Fruit fly (Drosophila melanogaster) whole organism, wandering third instar larva: ENCODE results near the gene CG2162.
A peak's percentile ranks its signal among the peaks of the same experiment; 100 is the strongest.

Source experiments
- Abd-B ChIP-seq: fragments of >200 bp; optimal IDR thresholded peaks from 2 replicates; lab custom pipeline; 2017; ENCODE audit warnings: missing biosample characterization, missing genetic modification characterization
- CG32264 ChIP-seq: fragments of 200-800 bp; sonication (Bioruptor generic); optimal IDR thresholded peaks from 2 replicates; lab custom pipeline; 2016; ENCODE audit warnings: missing biosample characterization, missing genetic modification characterization
- CrebA ChIP-seq: fragments of 200-800 bp; sonication (Bioruptor generic); optimal IDR thresholded peaks from 2 replicates; lab custom pipeline; 2016; ENCODE audit warnings: missing biosample characterization, mild to moderate bottlenecking, missing genetic modification characterization, borderline replicate concordance
- Dfd ChIP-seq: fragments of >200 bp; optimal IDR thresholded peaks from 2 replicates; lab custom pipeline; 2017; ENCODE audit warnings: missing biosample characterization, missing genetic modification characterization
- Dif ChIP-seq: fragments of 200-275, 200-300 bp; sonication (Bioruptor generic); optimal IDR thresholded peaks from 2 replicates; lab custom pipeline; 2018; ENCODE audit warnings: missing biosample characterization, missing genetic modification characterization; ENCODE audit not compliant: partially characterized antibody
- HLH106 ChIP-seq: fragments of 200-800 bp; optimal IDR thresholded peaks from 3 replicates; lab custom pipeline; 2019; ENCODE audit warnings: missing biosample characterization, mild to moderate bottlenecking, missing genetic modification characterization, moderate library complexity
- Hnf4 ChIP-seq: fragments of 200-800 bp; sonication (Bioruptor generic); optimal IDR thresholded peaks from 2 replicates; lab custom pipeline; 2016; ENCODE audit warnings: missing biosample characterization, mild to moderate bottlenecking, missing genetic modification characterization
- Jra ChIP-seq: sonication (Bioruptor generic); optimal IDR thresholded peaks from 2 replicates; lab custom pipeline; 2016; ENCODE audit warnings: missing biosample characterization, missing genetic modification characterization
- OdsH ChIP-seq: fragments of 200-800 bp; sonication (Bioruptor generic); optimal IDR thresholded peaks from 2 replicates; lab custom pipeline; 2016; ENCODE audit warnings: missing biosample characterization, mild to moderate bottlenecking, missing genetic modification characterization
- Rel ChIP-seq, 2 experiments: fragments of 200-800 bp; sonication (Bioruptor generic) in 1 of 2; optimal IDR thresholded peaks; 2 replicates in 1 of 2; 3 replicates in 1 of 2; lab custom pipeline; 2016 to 2019; ENCODE audit warnings: mild to moderate bottlenecking in 2 of 2, missing biosample characterization in 2 of 2, missing genetic modification characterization in 2 of 2, moderate library complexity in 1 of 2
- Sp1 ChIP-seq: fragments of 200-800 bp; sonication (Bioruptor generic); optimal IDR thresholded peaks from 3 replicates; lab custom pipeline; 2019; ENCODE audit warnings: missing biosample characterization, mild to moderate bottlenecking, missing genetic modification characterization, moderate library complexity
- Vsx2 ChIP-seq: fragments of 200-300, 225-300 bp; sonication (Bioruptor generic); optimal IDR thresholded peaks from 2 replicates; lab custom pipeline; 2018; ENCODE audit warnings: missing biosample characterization, missing genetic modification characterization; ENCODE audit not compliant: partially characterized antibody
- br ChIP-seq: fragments of 200-800 bp; sonication (Bioruptor generic); optimal IDR thresholded peaks from 2 replicates; lab custom pipeline; 2016; ENCODE audit warnings: missing biosample characterization, missing genetic modification characterization
- brk ChIP-seq: fragments of 200-800 bp; sonication (Bioruptor generic); optimal IDR thresholded peaks from 2 replicates; lab custom pipeline; 2016; ENCODE audit warnings: missing biosample characterization, mild to moderate bottlenecking, missing genetic modification characterization
- dl ChIP-seq, 2 experiments: fragments of 175-275, 200-275 bp in 1 of 2; fragments of 200-275 bp in 1 of 2; sonication (Bioruptor generic); optimal IDR thresholded peaks; lab custom pipeline; 2018; ENCODE audit warnings: mild to moderate bottlenecking in 2 of 2, missing biosample characterization in 2 of 2, missing genetic modification characterization in 2 of 2, moderate library complexity in 2 of 2; ENCODE audit not compliant: partially characterized antibody in 2 of 2, insufficient read depth in 1 of 2
- dmrt93B ChIP-seq: fragments of 200-800 bp; sonication (Bioruptor generic); optimal IDR thresholded peaks from 2 replicates; lab custom pipeline; 2018; ENCODE audit warnings: missing biosample characterization, mild to moderate bottlenecking, missing genetic modification characterization
- ey ChIP-seq: fragments of 200-800 bp; sonication (Bioruptor generic); optimal IDR thresholded peaks from 2 replicates; lab custom pipeline; 2016; ENCODE audit warnings: missing biosample characterization, missing genetic modification characterization
- foxo ChIP-seq, 2 experiments: fragments of 200-800 bp; sonication (Bioruptor generic); optimal IDR thresholded peaks; 2 replicates in 1 of 2; 3 replicates in 1 of 2; lab custom pipeline; 2016 to 2017; ENCODE audit warnings: missing biosample characterization in 2 of 2, missing genetic modification characterization in 2 of 2
- fru ChIP-seq: fragments of 200-800 bp; sonication (Bioruptor generic); optimal IDR thresholded peaks from 3 replicates; lab custom pipeline; 2016; ENCODE audit warnings: missing biosample characterization, mild to moderate bottlenecking, missing genetic modification characterization
- h ChIP-seq: fragments of 200-800 bp; sonication (Bioruptor generic); optimal IDR thresholded peaks from 3 replicates; lab custom pipeline; 2016; ENCODE audit warnings: missing biosample characterization, mild to moderate bottlenecking, missing genetic modification characterization
- jim ChIP-seq: fragments of 175-275, 200-325 bp; sonication (Bioruptor generic); optimal IDR thresholded peaks from 2 replicates; lab custom pipeline; 2016; ENCODE audit warnings: missing biosample characterization, mild to moderate bottlenecking, missing genetic modification characterization
- psq ChIP-seq: fragments of 200-800 bp; sonication (Bioruptor generic); optimal IDR thresholded peaks from 3 replicates; lab custom pipeline; 2017; ENCODE audit warnings: missing biosample characterization, mild to moderate bottlenecking, missing genetic modification characterization, moderate library complexity
- rgr ChIP-seq: fragments of 200-800 bp; sonication (Bioruptor generic); optimal IDR thresholded peaks from 3 replicates; lab custom pipeline; 2016; ENCODE audit warnings: missing biosample characterization, mild to moderate bottlenecking, missing genetic modification characterization
- sv ChIP-seq: fragments of 200-800 bp; sonication (Bioruptor generic); optimal IDR thresholded peaks from 3 replicates; lab custom pipeline; 2016; ENCODE audit warnings: missing biosample characterization, missing genetic modification characterization
- woc ChIP-seq: sonication (Bioruptor generic); optimal IDR thresholded peaks from 2 replicates; lab custom pipeline; 2016; ENCODE audit warnings: missing biosample characterization, mild to moderate bottlenecking, missing genetic modification characterization

Gene CG2162

dm6 chr3L:3035769-3036583 is 980 bp downstream of the CG2162 start (continued):
- TF ChIP-seq Dif (GFP tag; lab: Kevin White, UChicago) (no peak), dmrt93B (GFP tag; lab: Kevin White, UChicago) (peak; percentile 33), Rel (GFP tag; optimal IDR thresholded peaks at IDR 0.05; lab: Kevin White, UChicago) (no peak), Rel (tag; optimal IDR thresholded peaks at IDR 0.05; lab: Kevin White, UChicago) (peak; percentile 27), Hnf4 (peak; percentile 41), Vsx2 (no peak), Sp1 (GFP tag; lab: Kevin White, UChicago) (peak; percentile 76), jim (GFP tag; lab: Kevin White, UChicago) (no peak), Dfd (GFP tag; lab: Kevin White, UChicago) (no peak), ey (GFP tag; lab: Kevin White, UChicago) (peak; percentile 74), dl (GFP tag; optimal IDR thresholded peaks at IDR 0.05; lab: Kevin White, UChicago; ENCODE audit: insufficient read depth in 1 of 2, partially characterized antibody in 2 of 2) (no peak), CG32264 (peak; percentile 10), foxo (GFP tag; optimal IDR thresholded peaks at IDR 0.05; lab: Kevin White, UChicago) (peak in 1 of 2 experiments; percentile 78)
- TF ChIP-seq, all 38 proteins: peak for 18

- TF ChIP-seq brk (GFP tag; lab: Kevin White, UChicago) (peak; percentile 34), sv (no peak), br (GFP tag; lab: Kevin White, UChicago) (peak; percentile 71), fru (GFP tag; lab: Kevin White, UChicago) (peak; percentile 45), Dfd (GFP tag; lab: Kevin White, UChicago) (no peak), Sp1 (GFP tag; lab: Kevin White, UChicago) (peak; percentile 2), Vsx2 (no peak), psq (peak; percentile 49), h (GFP tag; lab: Kevin White, UChicago) (peak; percentile 66), Hnf4 (peak; percentile 47), dmrt93B (GFP tag; lab: Kevin White, UChicago) (no peak), rgr (peak; percentile 61), foxo (GFP tag; optimal IDR thresholded peaks at IDR 0.05; lab: Kevin White, UChicago) (peak in 1 of 2 experiments; percentile 59), CrebA (GFP tag; lab: Kevin White, UChicago) (no peak), ey (GFP tag; lab: Kevin White, UChicago) (peak; percentile 52), Jra (GFP tag; lab: Kevin White, UChicago) (peak; percentile 13), woc (GFP tag; lab: Kevin White, UChicago) (peak; percentile 61), Rel (GFP tag; optimal IDR thresholded peaks at IDR 0.05; lab: Kevin White, UChicago) (no peak), Rel (tag; optimal IDR thresholded peaks at IDR 0.05; lab: Kevin White, UChicago) (peak; percentile 19), OdsH (GFP tag; lab: Kevin White, UChicago) (peak; percentile 60), HLH106 (tag; lab: Kevin White, UChicago) (peak; percentile 9), Abd-B (GFP tag; lab: Kevin White, UChicago) (no peak)
These were observed 2.1 kb downstream of the CG2162 start for dm6 chr3L:3036951-3037586.

dm6 chr3L:3037822-3038563 is 3.0 kb downstream of the CG2162 start:
- no peak for TF ChIP-seq Rel (GFP tag; optimal IDR thresholded peaks at IDR 0.05; lab: Kevin White, UChicago)
- TF ChIP-seq Rel (tag; optimal IDR thresholded peaks at IDR 0.05; lab: Kevin White, UChicago), result peak; percentile 98
- no peak for TF ChIP-seq fru (GFP tag; lab: Kevin White, UChicago)
- peak; percentile 68 for TF ChIP-seq psq
- peak in 1 of 2 experiments; percentile 7 for TF ChIP-seq dl (GFP tag; optimal IDR thresholded peaks at IDR 0.05; lab: Kevin White, UChicago; ENCODE audit: insufficient read depth in 1 of 2, partially characterized antibody in 2 of 2)
